Worm (Caenorhabditis elegans): Measurements from ENCODE around the gene ZC317.6.

- no peak for TF ChIP-seq him-1 (tag; optimal IDR thresholded peaks at IDR 0.05)
- no peak for TF ChIP-seq dao-5 (tag; optimal IDR thresholded peaks at IDR 0.05)
- no peak for TF ChIP-seq W03F9.2 (tag; optimal IDR thresholded peaks at IDR 0.05)
Measured at ce11 chrV:5512559-5512958, 44.2 kb upstream of the ZC317.6 start.
